Fruit fly (Drosophila melanogaster): ENCODE data around the gene PolA2.

The PolA2 gene

dm6 chr3R:27247892-27248291 is 8.9 kb downstream of the PolA2 start, which contains the start of gene CG5984:
Gene CG5984, minus strand, starts transcription at chr3R:27247992.
- TF ChIP-seq hkb (optimal IDR thresholded peaks at IDR 0.05): no peak
- no peak for TF ChIP-seq hkb (GFP tag; IDR thresholded peaks at IDR 0.05)
- peak; percentile 88 for TF ChIP-seq sd (tag; optimal IDR thresholded peaks at IDR 0.05)
- peak; percentile 37 for TF ChIP-seq Nf-YC (tag; optimal IDR thresholded peaks at IDR 0.05)
- TF ChIP-seq jumu (GFP tag; optimal IDR thresholded peaks at IDR 0.05): no peak
- no peak for TF ChIP-seq CG4328 (GFP tag; optimal IDR thresholded peaks at IDR 0.05)
- TF ChIP-seq Fer2 (tag; optimal IDR thresholded peaks at IDR 0.05): no peak
- peak; percentile 32 for TF ChIP-seq Deaf1 (tag; optimal IDR thresholded peaks at IDR 0.05)

dm6 chr3R:27250907-27251306 is 11.9 kb downstream of the PolA2 start, which contains the start of the genes TTLL6B and TfIIA-L:
Gene TTLL6B, minus strand, starts transcription at chr3R:27251007.
Gene TfIIA-L, plus strand, starts transcription at chr3R:27251112.
- TF ChIP-seq CG4328 (GFP tag; optimal IDR thresholded peaks at IDR 0.05) (no peak), CG32532 (GFP tag; IDR thresholded peaks at IDR 0.05) (no peak), Tbp (GFP tag; optimal IDR thresholded peaks at IDR 0.05) (no peak), Eip74EF (GFP tag; optimal IDR thresholded peaks at IDR 0.05) (no peak)

dm6 chr3R:27253136-27253920 is 14.4 kb downstream of the PolA2 start, which contains the start of gene pll:
Gene pll, minus strand, starts transcription at chr3R:27253182.
- TF ChIP-seq CG14710 (tag; optimal IDR thresholded peaks at IDR 0.05) (peak; percentile 86), Dll (GFP tag; IDR thresholded peaks at IDR 0.05; ENCODE audit: partially characterized antibody) (peak; percentile 68; the same call in 3 of the 4 replicates), sisA (GFP tag; IDR thresholded peaks at IDR 0.05) (peak; percentile 86), E2f2 (GFP tag; IDR thresholded peaks at IDR 0.05) (peak; percentile 74), Ptx1 (GFP tag; IDR thresholded peaks at IDR 0.05) (peak; percentile 89), Mes4 (GFP tag; optimal IDR thresholded peaks at IDR 0.05) (peak; percentile 10), Mad (GFP tag; optimal IDR thresholded peaks at IDR 0.05) (peak; percentile 68), Atf6 (GFP tag; IDR thresholded peaks at IDR 0.05) (peak; percentile 87), PHDP (tag; optimal IDR thresholded peaks at IDR 0.05) (peak; percentile 82), H2.0 (GFP tag; IDR thresholded peaks at IDR 0.05) (peak; percentile 84), HLH4C (GFP tag; IDR thresholded peaks at IDR 0.05; ENCODE audit: partially characterized antibody) (peak; percentile 51; the same call in 1 of the 3 replicates), NfI (GFP tag; optimal IDR thresholded peaks at IDR 0.05) (peak; percentile 83), CG13296 (GFP tag; optimal IDR thresholded peaks at IDR 0.05) (no peak), CG10209 (GFP tag; optimal IDR thresholded peaks at IDR 0.05) (peak; percentile 69), Mrtf (GFP tag; IDR thresholded peaks at IDR 0.05) (peak; percentile 85), ato (GFP tag; IDR thresholded peaks at IDR 0.05; ENCODE audit: partially characterized antibody) (no peak), slou (GFP tag; optimal IDR thresholded peaks at IDR 0.05) (peak; percentile 38), abd-A (tag; optimal IDR thresholded peaks at IDR 0.05) (no peak), ind (GFP tag; optimal IDR thresholded peaks at IDR 0.05) (peak; percentile 83), trem (tag; optimal IDR thresholded peaks at IDR 0.05) (peak; percentile 93), zen (tag; optimal IDR thresholded peaks at IDR 0.05) (peak; percentile 82), Drgx (GFP tag; IDR thresholded peaks at IDR 0.05) (peak; percentile 90), Abd-B (GFP tag; optimal IDR thresholded peaks at IDR 0.05) (peak; percentile 83), CG12236 (GFP tag; optimal IDR thresholded peaks at IDR 0.05) (peak; percentile 35), Dek (tag; optimal IDR thresholded peaks at IDR 0.05) (peak; percentile 78), Bdp1 (GFP tag; optimal IDR thresholded peaks at IDR 0.05) (peak; percentile 25), tin (GFP tag; optimal IDR thresholded peaks at IDR 0.05) (peak; percentile 79), dmrt11E (tag; optimal IDR thresholded peaks at IDR 0.05) (peak; percentile 72), Doc3 (GFP tag; IDR thresholded peaks at IDR 0.05; ENCODE audit: partially characterized antibody) (no peak), CkIIα-i1 (GFP tag; IDR thresholded peaks at IDR 0.05) (no peak), pho (GFP tag; optimal IDR thresholded peaks at IDR 0.05) (peak; percentile 78), Elba2 (GFP tag; optimal IDR thresholded peaks at IDR 0.05) (peak; percentile 45), B-H2 (GFP tag; optimal IDR thresholded peaks at IDR 0.05) (no peak), zen2 (GFP tag; IDR thresholded peaks at IDR 0.05; ENCODE audit: partially characterized antibody) (no peak), CG4854 (GFP tag; optimal IDR thresholded peaks at IDR 0.05) (peak; percentile 53)

Measured in whole organism, embryonic.